Fruit fly (Drosophila melanogaster) whole organism, embryonic: ENCODE measurements around the gene CG31823.

Experiments used
- BtbVII ChIP-seq: fragments of 200-800 bp; sonication (Bioruptor generic); optimal IDR thresholded peaks from 3 replicates; lab custom pipeline; 2017; ENCODE audit warnings: missing biosample characterization, mild to moderate bottlenecking, missing genetic modification characterization
- Bteb2 ChIP-seq: fragments of 200-800 bp; sonication (Bioruptor generic); optimal IDR thresholded peaks from 2 replicates; lab custom pipeline; 2016; ENCODE audit warnings: missing biosample characterization, missing genetic modification characterization
- CG10366 ChIP-seq: fragments of 200-800 bp; sonication (Bioruptor generic); IDR thresholded peaks from 2 replicates; pipeline ENCODE4 v1.3.6; 2022; ENCODE audit warnings: missing biosample characterization, missing genetic modification characterization
- CG13287 ChIP-seq: fragments of 200-800 bp; sonication (Bioruptor generic); IDR thresholded peaks from 2 replicates; pipeline ENCODE4 v1.3.6; 2022; ENCODE audit warnings: missing biosample characterization, missing genetic modification characterization; ENCODE audit not compliant: partially characterized antibody
- CG1602 ChIP-seq: fragments of 200-800 bp; sonication (Bioruptor generic); optimal IDR thresholded peaks from 3 replicates; lab custom pipeline; 2016; ENCODE audit warnings: missing biosample characterization, missing genetic modification characterization
- CG18619 ChIP-seq: fragments of 200-800 bp; sonication (Bioruptor generic); optimal IDR thresholded peaks from 3 replicates; lab custom pipeline; 2017; ENCODE audit warnings: missing biosample characterization, mild to moderate bottlenecking, missing genetic modification characterization
- CG3065 ChIP-seq: fragments of 200-800 bp; sonication (Bioruptor generic); optimal IDR thresholded peaks from 2 replicates; lab custom pipeline; 2016; ENCODE audit warnings: missing biosample characterization, missing genetic modification characterization
- CG34376 ChIP-seq: fragments of 200-800 bp; sonication (Bioruptor generic); optimal IDR thresholded peaks from 2 replicates; lab custom pipeline; 2018; ENCODE audit warnings: missing biosample characterization, mild to moderate bottlenecking, missing genetic modification characterization
- CG3995 ChIP-seq: fragments of 200-800 bp; sonication (Bioruptor generic); optimal IDR thresholded peaks from 3 replicates; lab custom pipeline; 2016; ENCODE audit warnings: missing biosample characterization, missing genetic modification characterization
- CG5245 ChIP-seq: fragments of 200-800 bp; sonication (Bioruptor generic); optimal IDR thresholded peaks from 3 replicates; lab custom pipeline; 2016; ENCODE audit warnings: missing biosample characterization, missing genetic modification characterization
- CG6854 ChIP-seq: fragments of 200-800 bp; sonication (Bioruptor generic); optimal IDR thresholded peaks from 3 replicates; lab custom pipeline; 2017; ENCODE audit warnings: missing biosample characterization, mild to moderate bottlenecking, missing genetic modification characterization
- CG7357 ChIP-seq: fragments of 200-800 bp; sonication (Bioruptor generic); IDR thresholded peaks from 3 replicates; pipeline ENCODE4 v1.3.6; 2022; ENCODE audit warnings: missing biosample characterization, missing genetic modification characterization
- CG7372 ChIP-seq: fragments of 200-800 bp; sonication (Bioruptor generic); IDR thresholded peaks from 2 replicates; pipeline ENCODE4 v1.3.6; 2022; ENCODE audit warnings: missing biosample characterization, missing genetic modification characterization
- CG7745 ChIP-seq: fragments of 200-800 bp; sonication (Bioruptor generic); optimal IDR thresholded peaks from 2 replicates; lab custom pipeline; 2018; ENCODE audit warnings: missing biosample characterization, mild to moderate bottlenecking, missing genetic modification characterization, moderate library complexity
- CG7928 ChIP-seq: fragments of 200-800 bp; sonication (Bioruptor generic); optimal IDR thresholded peaks from 2 replicates; lab custom pipeline; 2017; ENCODE audit warnings: missing biosample characterization, mild to moderate bottlenecking, missing genetic modification characterization
- CG8290 ChIP-seq, 3 experiments: fragments of 200-800 bp; sonication (Bioruptor generic); optimal IDR thresholded peaks; 2 replicates each; lab custom pipeline; 2016 to 2019; ENCODE audit warnings: missing biosample characterization in 3 of 3, missing genetic modification characterization in 3 of 3, mild to moderate bottlenecking in 2 of 3, moderate library complexity in 1 of 3
- CG8765 ChIP-seq: fragments of 200-800 bp; sonication (Bioruptor generic); IDR thresholded peaks from 2 replicates; pipeline ENCODE4 v1.3.6; 2022; ENCODE audit warnings: missing biosample characterization, missing genetic modification characterization
- CG8924 ChIP-seq: fragments of 200-800 bp; optimal IDR thresholded peaks from 3 replicates; lab custom pipeline; 2019; ENCODE audit warnings: missing biosample characterization, mild to moderate bottlenecking, missing genetic modification characterization, moderate library complexity
- CG9609 ChIP-seq: fragments of 200-800 bp; sonication (Bioruptor generic); optimal IDR thresholded peaks from 3 replicates; lab custom pipeline; 2016; ENCODE audit warnings: missing biosample characterization, missing genetic modification characterization
- Camta ChIP-seq: fragments of 200-800 bp; sonication (Bioruptor generic); optimal IDR thresholded peaks from 2 replicates; lab custom pipeline; 2016; ENCODE audit warnings: missing biosample characterization, missing genetic modification characterization
- Dip2 ChIP-seq: fragments of 200-800 bp; sonication (Bioruptor generic); IDR thresholded peaks from 2 replicates; pipeline ENCODE4 v1.3.6; 2022; ENCODE audit warnings: missing biosample characterization, missing genetic modification characterization
- Doc3 ChIP-seq: fragments of 200-800 bp; sonication (Bioruptor generic); IDR thresholded peaks from 3 replicates; pipeline ENCODE4 v1.3.6; 2022; ENCODE audit warnings: missing biosample characterization, missing genetic modification characterization; ENCODE audit not compliant: partially characterized antibody
- Fer1 ChIP-seq: fragments of 200-800 bp; sonication (Bioruptor generic); optimal IDR thresholded peaks from 2 replicates; lab custom pipeline; 2017; ENCODE audit warnings: missing biosample characterization, mild to moderate bottlenecking, missing genetic modification characterization
- HLHmδ ChIP-seq: fragments of 200-800 bp; sonication (Bioruptor generic); optimal IDR thresholded peaks from 2 replicates; lab custom pipeline; 2018; ENCODE audit warnings: missing biosample characterization, mild to moderate bottlenecking, missing genetic modification characterization, moderate library complexity
- Hr3 ChIP-seq: fragments of 200-800 bp; sonication (Bioruptor generic); optimal IDR thresholded peaks from 3 replicates; lab custom pipeline; 2016; ENCODE audit warnings: missing biosample characterization, missing genetic modification characterization
- Lim3 ChIP-seq: fragments of 200-800 bp; sonication (Bioruptor generic); IDR thresholded peaks from 2 replicates; pipeline ENCODE4 v1.3.6; 2022; ENCODE audit warnings: missing biosample characterization, missing genetic modification characterization
- Med ChIP-seq: fragments of 200-800 bp; sonication (Bioruptor generic); peaks from one replicate; lab custom pipeline; 2016; ENCODE audit warnings: missing biosample characterization, missing genetic modification characterization, mild to moderate bottlenecking, inconsistent platforms, moderate library complexity
- Rfx ChIP-seq: fragments of 200-800 bp; sonication (Bioruptor generic); IDR thresholded peaks from 2 replicates; pipeline ENCODE4 v1.3.6; 2022; ENCODE audit warnings: missing biosample characterization, missing genetic modification characterization
- Side ChIP-seq: fragments of 200-800 bp; sonication (Bioruptor generic); optimal IDR thresholded peaks from 2 replicates; lab custom pipeline; 2016; ENCODE audit warnings: missing biosample characterization, missing genetic modification characterization
- bigmax ChIP-seq: fragments of 200-800 bp; sonication (Bioruptor generic); optimal IDR thresholded peaks from 2 replicates; lab custom pipeline; 2018; ENCODE audit warnings: missing biosample characterization, mild to moderate bottlenecking, missing genetic modification characterization
- chm ChIP-seq: fragments of 200-800 bp; sonication (Bioruptor generic); IDR thresholded peaks from 2 replicates; pipeline ENCODE4 v1.3.6; 2022; ENCODE audit warnings: missing biosample characterization, missing genetic modification characterization
- en ChIP-seq: fragments of 200-800 bp; sonication (Bioruptor generic); optimal IDR thresholded peaks from 2 replicates; lab custom pipeline; 2016; ENCODE audit warnings: missing biosample characterization, missing genetic modification characterization
- eve ChIP-seq, 2 experiments: fragments of >200 bp; optimal IDR thresholded peaks; 2 replicates each; lab custom pipeline; 2017; ENCODE audit warnings: missing biosample characterization in 2 of 2, missing genetic modification characterization in 2 of 2
- exex ChIP-seq: fragments of 200-800 bp; sonication (Bioruptor generic); optimal IDR thresholded peaks from 4 replicates; lab custom pipeline; 2018; ENCODE audit warnings: missing biosample characterization, mild to moderate bottlenecking, missing genetic modification characterization, moderate library complexity
- fd96Cb ChIP-seq: fragments of 200-800 bp; sonication (Bioruptor generic); optimal IDR thresholded peaks from 2 replicates; lab custom pipeline; 2018; ENCODE audit warnings: missing biosample characterization, mild to moderate bottlenecking, missing genetic modification characterization, moderate library complexity
- fru ChIP-seq: fragments of >200 bp; optimal IDR thresholded peaks from 2 replicates; lab custom pipeline; 2017
- gce ChIP-seq: fragments of 200-800 bp; sonication (Bioruptor generic); IDR thresholded peaks from 3 replicates; pipeline ENCODE4 v1.3.6; 2022; ENCODE audit warnings: missing biosample characterization, missing genetic modification characterization
- ken ChIP-seq: fragments of 200-800 bp; sonication (Bioruptor generic); IDR thresholded peaks from 3 replicates; pipeline ENCODE4 v1.3.6; 2022; ENCODE audit warnings: missing biosample characterization, missing genetic modification characterization
- kni ChIP-seq: fragments of 200-800 bp; sonication (Bioruptor generic); optimal IDR thresholded peaks from 3 replicates; lab custom pipeline; 2017; ENCODE audit warnings: mild to moderate bottlenecking, missing biosample characterization, missing genetic modification reagents, missing genetic modification characterization
- lov ChIP-seq, 2 experiments: fragments of 200-800 bp in 1 of 2; fragments of >200 bp in 1 of 2; sonication (Bioruptor generic) in 1 of 2; IDR thresholded peaks in 1 of 2; optimal IDR thresholded peaks in 1 of 2; 2 replicates in 1 of 2; 3 replicates in 1 of 2; pipeline versions ENCODE4 v1.3.6 to Lab custom; 2017 to 2022; ENCODE audit warnings: missing biosample characterization in 1 of 2, missing genetic modification characterization in 1 of 2
- odd ChIP-seq: fragments of 200-800 bp; sonication (Bioruptor generic); optimal IDR thresholded peaks from 2 replicates; lab custom pipeline; 2017; ENCODE audit warnings: missing biosample characterization, mild to moderate bottlenecking, missing genetic modification characterization
- pan ChIP-seq, 4 experiments: fragments of >200 bp in 3 of 4; fragments of 200-800 bp in 1 of 4; sonication (Bioruptor generic) in 1 of 4; optimal IDR thresholded peaks in 3 of 4; IDR thresholded peaks in 1 of 4; 2 replicates each; pipeline versions ENCODE4 v1.3.6 to Lab custom; 2017 to 2022; ENCODE audit warnings: missing biosample characterization in 2 of 4, missing genetic modification characterization in 2 of 4, mixed read lengths in 1 of 4
- pum ChIP-seq: fragments of 200-800 bp; sonication (Bioruptor generic); optimal IDR thresholded peaks from 2 replicates; lab custom pipeline; 2016; ENCODE audit warnings: missing biosample characterization, missing genetic modification characterization
- rib ChIP-seq: fragments of 200-800 bp; sonication (Bioruptor generic); IDR thresholded peaks from 2 replicates; pipeline ENCODE4 v1.3.6; 2022; ENCODE audit warnings: missing biosample characterization, missing genetic modification characterization
- seq ChIP-seq: fragments of 200-800 bp; sonication (Bioruptor generic); IDR thresholded peaks from 2 replicates; pipeline ENCODE4 v1.3.6; 2022; ENCODE audit warnings: missing biosample characterization, missing genetic modification characterization
- sim ChIP-seq: fragments of 200-800 bp; sonication (Bioruptor generic); IDR thresholded peaks from 2 replicates; pipeline ENCODE4 v1.3.6; 2022; ENCODE audit warnings: missing biosample characterization, missing genetic modification characterization
- slou ChIP-seq: fragments of 200-800 bp; sonication (Bioruptor generic); optimal IDR thresholded peaks from 3 replicates; lab custom pipeline; 2016; ENCODE audit warnings: missing biosample characterization, missing genetic modification characterization
- so ChIP-seq: fragments of 200-800 bp; sonication (Bioruptor generic); IDR thresholded peaks from 3 replicates; pipeline ENCODE4 v1.3.6; 2022; ENCODE audit warnings: missing biosample characterization, missing genetic modification characterization
- vvl ChIP-seq: fragments of 200-800 bp; sonication (Bioruptor generic); IDR thresholded peaks from 2 replicates; pipeline ENCODE4 v1.3.6; 2022; ENCODE audit warnings: missing biosample characterization, missing genetic modification characterization
- zfh1 ChIP-seq: fragments of 200-800 bp; sonication (Bioruptor generic); IDR thresholded peaks from 3 replicates; pipeline ENCODE4 v1.3.6; 2022; ENCODE audit warnings: missing biosample characterization, missing genetic modification characterization
- zfh2 ChIP-seq: fragments of 200-800 bp; sonication (Bioruptor generic); optimal IDR thresholded peaks from 2 replicates; lab custom pipeline; 2016; ENCODE audit warnings: missing biosample characterization, missing genetic modification characterization

CG31823 gene

DNA sequence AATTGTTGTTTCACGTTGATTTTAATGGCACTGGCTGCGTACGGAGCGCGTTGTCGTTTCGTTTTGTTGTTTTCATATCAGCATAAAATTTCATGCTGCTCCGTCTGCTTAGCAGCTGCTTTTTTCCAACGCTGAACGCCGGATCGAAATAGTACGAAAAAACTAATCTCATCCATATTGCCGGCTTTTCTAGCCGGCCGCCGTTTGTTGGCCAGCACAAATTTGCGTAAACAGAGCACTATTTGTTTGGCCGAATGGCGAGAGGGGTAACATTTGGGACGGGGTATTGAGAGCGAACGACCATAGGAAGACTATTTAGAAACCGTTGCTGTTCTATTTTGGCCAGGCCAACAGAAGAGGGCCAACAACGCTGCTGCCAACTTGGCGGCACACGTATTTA is 9.5 kb upstream of the CG31823 start (continued):
- TF ChIP-seq CG10366 = no peak
- no peak for TF ChIP-seq Camta (GFP tag; lab: Kevin White, UChicago)
- no peak for TF ChIP-seq CG7928 (GFP tag; lab: Kevin White, UChicago)
- TF ChIP-seq chm (GFP tag; lab: Robert Waterston, UW) = no peak; the same call in 1 of the 2 replicates
- peak; percentile 47; the same call in 1 of the 2 replicates for TF ChIP-seq seq (GFP tag; lab: Robert Waterston, UW)
- TF ChIP-seq Side (GFP tag; lab: Kevin White, UChicago) = no peak
- no peak for TF ChIP-seq CG8924
- TF ChIP-seq CG9609 = no peak
- TF ChIP-seq CG3995 (GFP tag; lab: Kevin White, UChicago) = no peak
- no peak for TF ChIP-seq sim (GFP tag; lab: Robert Waterston, UW)
- TF ChIP-seq CG5245 (GFP tag; lab: Kevin White, UChicago) = no peak
- TF ChIP-seq CG8765 (GFP tag; lab: Robert Waterston, UW) = no peak
- no peak for TF ChIP-seq CG18619 (GFP tag; lab: Kevin White, UChicago)
- no peak for TF ChIP-seq lov (optimal IDR thresholded peaks at IDR 0.05; lab: Kevin White, UChicago)
- TF ChIP-seq lov (GFP tag; IDR thresholded peaks at IDR 0.05; lab: Robert Waterston, UW) = no peak
- TF ChIP-seq gce (GFP tag; lab: Robert Waterston, UW) = no peak
- TF ChIP-seq CG7745 = no peak
- TF ChIP-seq kni (GFP tag; lab: Kevin White, UChicago) = peak; percentile 99
- no peak for TF ChIP-seq zfh1 (GFP tag; lab: Robert Waterston, UW)
- TF ChIP-seq pum (GFP tag; lab: Kevin White, UChicago) = no peak
- no peak for TF ChIP-seq bigmax (GFP tag; lab: Kevin White, UChicago)
- TF ChIP-seq so = peak; percentile 62; the same call in 1 of the 3 replicates
- TF ChIP-seq Dip2 (GFP tag; lab: Robert Waterston, UW) = no peak
- peak; percentile 88 for TF ChIP-seq Med (GFP tag; lab: Kevin White, UChicago)
- TF ChIP-seq HLHmδ = no peak
- TF ChIP-seq fd96Cb = no peak
- no peak for TF ChIP-seq CG1602 (GFP tag; lab: Kevin White, UChicago)
- no peak for TF ChIP-seq Hr3
- TF ChIP-seq fru = no peak
- peak; percentile 33; the same call in 1 of the 2 replicates for TF ChIP-seq Rfx (GFP tag; lab: Robert Waterston, UW)
- TF ChIP-seq CG13287 (GFP tag; lab: Robert Waterston, UW) = peak; percentile 43
- no peak for TF ChIP-seq Bteb2 (GFP tag; lab: Kevin White, UChicago)
- no peak for TF ChIP-seq ken (GFP tag; lab: Robert Waterston, UW)
- no peak for TF ChIP-seq zfh2
- peak; percentile 46 for TF ChIP-seq BtbVII (GFP tag; lab: Kevin White, UChicago)
- no peak for TF ChIP-seq en (GFP tag; lab: Kevin White, UChicago)
- no peak for TF ChIP-seq CG7357
- peak; percentile 78 for TF ChIP-seq vvl (GFP tag; lab: Robert Waterston, UW)
- no peak for TF ChIP-seq pan (optimal IDR thresholded peaks at IDR 0.05; lab: Kevin White, UChicago)
- peak in 1 of 2 experiments; percentile 55 for TF ChIP-seq pan (GFP tag; optimal IDR thresholded peaks at IDR 0.05 in 1 of 2, IDR thresholded peaks at IDR 0.05 in 1 of 2)
- TF ChIP-seq CG7372 (GFP tag; lab: Robert Waterston, UW) = no peak
- TF ChIP-seq CG6854 (GFP tag; lab: Kevin White, UChicago) = no peak
- no peak for TF ChIP-seq CG3065 (GFP tag; lab: Kevin White, UChicago)
- TF ChIP-seq CG34376 (GFP tag; lab: Kevin White, UChicago) = peak; percentile 64
- TF ChIP-seq Doc3 (GFP tag; lab: Robert Waterston, UW) = no peak
- no peak for TF ChIP-seq odd
- no peak for TF ChIP-seq eve (GFP tag; optimal IDR thresholded peaks at IDR 0.05; lab: Kevin White, UChicago)
- TF ChIP-seq slou (GFP tag; lab: Kevin White, UChicago) = no peak
- no peak for TF ChIP-seq CG8290 (GFP tag; optimal IDR thresholded peaks at IDR 0.05; lab: Kevin White, UChicago)
- TF ChIP-seq CG8290 (tag; optimal IDR thresholded peaks at IDR 0.05; lab: Kevin White, UChicago) = peak in 1 of 2 experiments; percentile 74
- TF ChIP-seq exex = no peak
- peak; percentile 90 for TF ChIP-seq rib (GFP tag; lab: Robert Waterston, UW)
- no peak for TF ChIP-seq Lim3
- peak; percentile 56 for TF ChIP-seq Fer1
